Worm (Caenorhabditis elegans): ENCODE results near the gene ift-81.

ift-81 gene

ce11 chrX:5269359-5269758 is 29.0 kb upstream of the ift-81 start:
- TF ChIP-seq fkh-3 (tag; optimal IDR thresholded peaks at IDR 0.05): no peak
- TF ChIP-seq ztf-25 (GFP tag; IDR thresholded peaks at IDR 0.05): no peak
- no peak for TF ChIP-seq lsl-1 (GFP tag; optimal IDR thresholded peaks at IDR 0.05)
- TF ChIP-seq bed-2 (GFP tag; IDR thresholded peaks at IDR 0.05): no peak
- no peak for TF ChIP-seq Y79H2A.3 (GFP tag; conservative IDR thresholded peaks at IDR 0.05)
- no peak for TF ChIP-seq zim-3 (tag; optimal IDR thresholded peaks at IDR 0.05)
- no peak for TF ChIP-seq rcor-1 (GFP tag; IDR thresholded peaks at IDR 0.05)
- TF ChIP-seq atf-7 (tag; optimal IDR thresholded peaks at IDR 0.05): no peak
- no peak for TF ChIP-seq madf-3 (GFP tag; IDR thresholded peaks at IDR 0.05)
- TF ChIP-seq Y67H2A.10 (GFP tag; conservative IDR thresholded peaks at IDR 0.05): no peak
- no peak for TF ChIP-seq ztf-26 (tag; optimal IDR thresholded peaks at IDR 0.05)
- TF ChIP-seq F52B5.7 (tag; optimal IDR thresholded peaks at IDR 0.05): no peak
- no peak for TF ChIP-seq egl-18 (GFP tag; IDR thresholded peaks at IDR 0.05)
- no peak for TF ChIP-seq ets-4 (GFP tag; optimal IDR thresholded peaks at IDR 0.05)
- TF ChIP-seq mes-4 (tag; optimal IDR thresholded peaks at IDR 0.05): no peak
- TF ChIP-seq snpc-4 (GFP tag; optimal IDR thresholded peaks at IDR 0.05): no peak
- TF ChIP-seq snpc-4 (tag; optimal IDR thresholded peaks at IDR 0.05): no peak
- no peak for TF ChIP-seq F33H1.4 (GFP tag; IDR thresholded peaks at IDR 0.05)

DNA sequence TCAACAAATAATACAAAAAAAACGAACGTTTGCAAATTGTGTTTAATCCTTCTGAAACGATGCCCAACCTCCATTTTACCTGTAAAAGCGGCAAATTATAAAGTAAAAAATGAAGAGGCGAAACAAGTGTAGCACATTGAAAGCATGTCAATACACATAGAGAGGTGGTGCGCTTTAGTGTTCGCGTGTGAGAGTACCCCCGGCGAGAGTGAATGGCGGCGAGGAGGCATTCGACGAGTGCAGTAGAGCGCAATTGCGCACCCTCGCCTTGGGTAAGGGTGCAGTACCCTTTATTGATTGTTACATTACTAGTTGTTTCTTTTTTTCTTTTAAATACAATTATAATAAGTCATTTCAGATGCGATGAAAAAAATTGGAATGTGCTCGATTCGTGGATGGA is 23.2 kb upstream of the ift-81 start, which contains the start of gene hst-6:
hst-6 (plus strand) TSS at position 353 of the 400 bp plus-strand sequence.
- TF ChIP-seq nfya-1 (tag; optimal IDR thresholded peaks at IDR 0.05; ENCODE audit: borderline replicate concordance, insufficient read depth) (no peak), nhr-120 (GFP tag; IDR thresholded peaks at IDR 0.05) (0 out of 2 replicates have a peak, but pooled peaks have one; percentile 62), let-607 (tag; optimal IDR thresholded peaks at IDR 0.05) (peak in 1 of 2 experiments; percentile 6), ZK185.1 (tag; optimal IDR thresholded peaks at IDR 0.05; ENCODE audit: poor library complexity, severe bottlenecking) (peak; percentile 57), C06A6.2 (GFP tag; conservative IDR thresholded peaks at IDR 0.05) (no peak), rpc-1 (optimal IDR thresholded peaks at IDR 0.05) (no peak), rpc-1 (tag; optimal IDR thresholded peaks at IDR 0.05) (no peak), F49E8.2 (tag; optimal IDR thresholded peaks at IDR 0.05; ENCODE audit: insufficient read depth) (no peak), snpc-3.4 (tag; optimal IDR thresholded peaks at IDR 0.05) (peak; percentile 43), snpc-1.1 (tag; optimal IDR thresholded peaks at IDR 0.05; ENCODE audit: insufficient read depth) (no peak), egrh-3 (GFP tag; IDR thresholded peaks at IDR 0.05) (no peak), lin-40 (tag; optimal IDR thresholded peaks at IDR 0.05) (peak; percentile 46), rcor-1 (GFP tag; IDR thresholded peaks at IDR 0.05) (no peak), lin-54 (GFP tag; optimal IDR thresholded peaks at IDR 0.05) (no peak), F23B12.7 (tag; optimal IDR thresholded peaks at IDR 0.05; ENCODE audit: insufficient read depth) (no peak), Y53G8AR.9 (GFP tag; conservative IDR thresholded peaks at IDR 0.05) (no peak), ceh-27 (GFP tag; optimal IDR thresholded peaks at IDR 0.05) (peak; percentile 64), lsy-27 (tag; optimal IDR thresholded peaks at IDR 0.05; ENCODE audit: borderline replicate concordance, insufficient read depth) (no peak), egl-44 (GFP tag; IDR thresholded peaks at IDR 0.05) (0 out of 2 replicates have a peak, but pooled peaks have one; percentile 44), rec-8 (tag; optimal IDR thresholded peaks at IDR 0.05) (no peak), F57A8.1 (GFP tag; optimal IDR thresholded peaks at IDR 0.05) (no peak), lin-35 (GFP tag; optimal IDR thresholded peaks at IDR 0.05) (peak in 1 of 3 experiments; percentile 43), hmg-1.2 (GFP tag; IDR thresholded peaks at IDR 0.05) (peak; percentile 64; the same call in 1 of the 2 replicates), ekl-4 (GFP tag; IDR thresholded peaks at IDR 0.05) (peak; percentile 14; the same call in 1 of the 2 replicates), pbrm-1 (GFP tag; IDR thresholded peaks at IDR 0.05) (no peak), zfh-2 (GFP tag; conservative IDR thresholded peaks at IDR 0.05) (peak; percentile 88), ztf-3 (GFP tag; optimal IDR thresholded peaks at IDR 0.05) (no peak), attf-5 (GFP tag; optimal IDR thresholded peaks at IDR 0.05) (peak; percentile 73), gei-17 (GFP tag; optimal IDR thresholded peaks at IDR 0.05) (peak; percentile 31), efl-1 (GFP tag; optimal IDR thresholded peaks at IDR 0.05) (no peak)
